Fruit fly (Drosophila melanogaster) whole organism, embryonic: ENCODE measurements around the gene Vps52.

Experiments used
- CG10209 ChIP-seq: fragments of 200-800 bp; sonication (Bioruptor generic); optimal IDR thresholded peaks from 3 replicates; lab custom pipeline; 2017; ENCODE audit warnings: missing biosample characterization, mild to moderate bottlenecking, missing genetic modification characterization, missing genetic modification reagents
- CG10565 ChIP-seq: fragments of 200-800 bp; sonication (Bioruptor generic); optimal IDR thresholded peaks from 3 replicates; lab custom pipeline; 2016; ENCODE audit warnings: missing biosample characterization, mild to moderate bottlenecking, missing genetic modification characterization
- CG12104 ChIP-seq: fragments of 200-800 bp; sonication (Bioruptor generic); optimal IDR thresholded peaks from 3 replicates; lab custom pipeline; 2016; ENCODE audit warnings: missing biosample characterization, missing genetic modification characterization
- CG13424 ChIP-seq: fragments of 200-800 bp; sonication (Bioruptor generic); optimal IDR thresholded peaks from 2 replicates; lab custom pipeline; 2019; ENCODE audit warnings: missing biosample characterization, mild to moderate bottlenecking, missing genetic modification characterization, moderate library complexity
- CG14050 ChIP-seq: fragments of 200-800 bp; sonication (Bioruptor generic); IDR thresholded peaks from 3 replicates; pipeline ENCODE4 v1.3.6; 2022; ENCODE audit warnings: missing biosample characterization, missing genetic modification characterization
- CG15073 ChIP-seq: fragments of 200-800 bp; sonication (Bioruptor generic); optimal IDR thresholded peaks from 2 replicates; lab custom pipeline; 2016; ENCODE audit warnings: missing biosample characterization, missing genetic modification characterization
- CG15479 ChIP-seq: fragments of 200-800 bp; sonication (Bioruptor generic); optimal IDR thresholded peaks from 3 replicates; lab custom pipeline; 2019; ENCODE audit warnings: missing biosample characterization, mild to moderate bottlenecking, missing genetic modification characterization, moderate library complexity
- CG16813 ChIP-seq: fragments of 200-800 bp; sonication (Bioruptor generic); IDR thresholded peaks from 3 replicates; pipeline ENCODE4 v1.3.6; 2022; ENCODE audit warnings: missing biosample characterization, missing genetic modification characterization; ENCODE audit not compliant: partially characterized antibody
- CG17802 ChIP-seq: fragments of 200-800 bp; sonication (Bioruptor generic); optimal IDR thresholded peaks from 2 replicates; lab custom pipeline; 2018; ENCODE audit warnings: missing biosample characterization, mild to moderate bottlenecking, missing genetic modification characterization, moderate library complexity
- CG18262 ChIP-seq: fragments of 200-800 bp; optimal IDR thresholded peaks from 3 replicates; lab custom pipeline; 2019; ENCODE audit warnings: missing biosample characterization, mild to moderate bottlenecking, missing genetic modification characterization, moderate library complexity
- CG2889 ChIP-seq: fragments of 200-800 bp; sonication (Bioruptor generic); IDR thresholded peaks from 3 replicates; pipeline ENCODE4 v1.3.6; 2022; ENCODE audit warnings: missing biosample characterization, missing genetic modification characterization
- CG3163 ChIP-seq: fragments of 200-800 bp; sonication (Bioruptor generic); optimal IDR thresholded peaks from 3 replicates; lab custom pipeline; 2016; ENCODE audit warnings: missing biosample characterization, missing genetic modification characterization
- CG32772 ChIP-seq: fragments of 200-800 bp; sonication (Bioruptor generic); IDR thresholded peaks from 2 replicates; pipeline ENCODE4 v1.3.6; 2022; ENCODE audit warnings: missing biosample characterization, missing genetic modification characterization
- CG8924 ChIP-seq: fragments of 200-800 bp; optimal IDR thresholded peaks from 3 replicates; lab custom pipeline; 2019; ENCODE audit warnings: missing biosample characterization, mild to moderate bottlenecking, missing genetic modification characterization, moderate library complexity
- CrebB ChIP-seq: fragments of 200-800 bp; sonication (Bioruptor generic); optimal IDR thresholded peaks from 3 replicates; lab custom pipeline; 2018; ENCODE audit warnings: missing biosample characterization, mild to moderate bottlenecking, missing genetic modification characterization
- GATAe ChIP-seq: fragments of 200-800 bp; sonication (Bioruptor generic); conservative IDR thresholded peaks from 2 replicates; pipeline ENCODE4 v1.3.6; 2022; ENCODE audit warnings: missing biosample characterization, missing genetic modification characterization
- Hr51 ChIP-seq, 2 experiments: fragments of 200-800 bp; sonication (Bioruptor generic); optimal IDR thresholded peaks; 2 replicates in 1 of 2; 3 replicates in 1 of 2; lab custom pipeline; 2016 to 2018; ENCODE audit warnings: missing biosample characterization in 2 of 2, missing genetic modification characterization in 2 of 2, mild to moderate bottlenecking in 1 of 2, moderate library complexity in 1 of 2
- MTF-1 ChIP-seq: fragments of 200-800 bp; sonication (Bioruptor generic); optimal IDR thresholded peaks from 2 replicates; lab custom pipeline; 2018; ENCODE audit warnings: missing biosample characterization, mild to moderate bottlenecking, missing genetic modification characterization, borderline replicate concordance
- Mrtf ChIP-seq: fragments of 200-800 bp; sonication (Bioruptor generic); IDR thresholded peaks from 3 replicates; pipeline ENCODE4 v1.3.6; 2022; ENCODE audit warnings: missing biosample characterization, missing genetic modification characterization
- Nf-YB ChIP-seq: fragments of 200-800 bp; sonication (Bioruptor generic); optimal IDR thresholded peaks from 3 replicates; lab custom pipeline; 2019; ENCODE audit warnings: missing biosample characterization, mild to moderate bottlenecking, missing genetic modification characterization, moderate library complexity
- Poxn ChIP-seq: fragments of 200-800 bp; sonication (Bioruptor generic); IDR thresholded peaks from 2 replicates; pipeline ENCODE4 v1.3.6; 2022; ENCODE audit warnings: missing biosample characterization, missing genetic modification characterization
- Sin3A ChIP-seq: fragments of >200 bp; optimal IDR thresholded peaks from 2 replicates; lab custom pipeline; 2018
- Six4 ChIP-seq: fragments of 200-800 bp; sonication (Bioruptor generic); optimal IDR thresholded peaks from 2 replicates; lab custom pipeline; 2016; ENCODE audit warnings: missing biosample characterization, missing genetic modification characterization
- Sry-β ChIP-seq: fragments of 200-800 bp; sonication (Bioruptor generic); optimal IDR thresholded peaks from 2 replicates; lab custom pipeline; 2018; ENCODE audit warnings: missing biosample characterization, mild to moderate bottlenecking, missing genetic modification characterization, moderate library complexity
- Usf ChIP-seq: fragments of 200-800 bp; sonication (Bioruptor generic); optimal IDR thresholded peaks from 2 replicates; lab custom pipeline; 2017; ENCODE audit warnings: missing genotype, missing biosample characterization, missing genetic modification characterization
- YL-1 ChIP-seq: fragments of 200-800 bp; sonication (Bioruptor generic); optimal IDR thresholded peaks from 3 replicates; lab custom pipeline; 2017; ENCODE audit warnings: missing biosample characterization, mild to moderate bottlenecking, missing genetic modification characterization
- bigmax ChIP-seq: fragments of 200-800 bp; sonication (Bioruptor generic); optimal IDR thresholded peaks from 2 replicates; lab custom pipeline; 2018; ENCODE audit warnings: missing biosample characterization, mild to moderate bottlenecking, missing genetic modification characterization
- cad ChIP-seq: fragments of >200 bp; optimal IDR thresholded peaks from 2 replicates; lab custom pipeline; 2017; ENCODE audit warnings: missing biosample characterization, missing genetic modification characterization
- cas ChIP-seq: fragments of 200-800 bp; sonication (Bioruptor generic); IDR thresholded peaks from 2 replicates; pipeline ENCODE4 v1.3.6; 2022; ENCODE audit warnings: missing biosample characterization, missing genetic modification characterization
- crp ChIP-seq, 2 experiments: fragments of 200-800 bp; sonication (Bioruptor generic); optimal IDR thresholded peaks; 2 replicates in 1 of 2; 3 replicates in 1 of 2; lab custom pipeline; 2017; ENCODE audit warnings: missing biosample characterization in 2 of 2, missing genetic modification characterization in 2 of 2, mild to moderate bottlenecking in 1 of 2, moderate library complexity in 1 of 2
- danr ChIP-seq: fragments of 200-800 bp; sonication (Bioruptor generic); IDR thresholded peaks from 2 replicates; pipeline ENCODE4 v1.3.6; 2022; ENCODE audit warnings: missing biosample characterization, missing genetic modification characterization
- dati ChIP-seq: fragments of 200-800 bp; sonication (Bioruptor generic); IDR thresholded peaks from 2 replicates; pipeline ENCODE4 v1.3.6; 2022; ENCODE audit warnings: missing biosample characterization, missing genetic modification characterization
- fd3F ChIP-seq: fragments of 200-800 bp; sonication (Bioruptor generic); optimal IDR thresholded peaks from 2 replicates; lab custom pipeline; 2018; ENCODE audit warnings: missing biosample characterization, mild to moderate bottlenecking, missing genetic modification characterization, moderate library complexity
- h ChIP-seq: fragments of >200 bp; optimal IDR thresholded peaks from 2 replicates; lab custom pipeline; 2017
- her ChIP-seq: fragments of 200-800 bp; sonication (Bioruptor generic); optimal IDR thresholded peaks from 2 replicates; lab custom pipeline; 2016; ENCODE audit warnings: missing biosample characterization, missing genetic modification characterization
- jumu ChIP-seq: fragments of 200-800 bp; sonication (Bioruptor generic); optimal IDR thresholded peaks from 3 replicates; lab custom pipeline; 2016; ENCODE audit warnings: missing biosample characterization, missing genetic modification characterization
- knrl ChIP-seq: fragments of 200-800 bp; sonication (Bioruptor generic); IDR thresholded peaks from 3 replicates; pipeline ENCODE4 v1.3.6; 2022; ENCODE audit warnings: missing biosample characterization, missing genetic modification characterization; ENCODE audit not compliant: partially characterized antibody
- lov ChIP-seq, 2 experiments: fragments of 200-800 bp in 1 of 2; fragments of >200 bp in 1 of 2; sonication (Bioruptor generic) in 1 of 2; IDR thresholded peaks in 1 of 2; optimal IDR thresholded peaks in 1 of 2; 2 replicates in 1 of 2; 3 replicates in 1 of 2; pipeline versions ENCODE4 v1.3.6 to Lab custom; 2017 to 2022; ENCODE audit warnings: missing biosample characterization in 1 of 2, missing genetic modification characterization in 1 of 2
- p53 ChIP-seq: fragments of 200-800 bp; sonication (Bioruptor generic); optimal IDR thresholded peaks from 2 replicates; lab custom pipeline; 2016; ENCODE audit warnings: missing biosample characterization, missing genetic modification characterization
- peb ChIP-seq: fragments of 200-800 bp; sonication (Bioruptor generic); IDR thresholded peaks from 2 replicates; pipeline ENCODE4 v1.3.6; 2022; ENCODE audit warnings: missing biosample characterization, missing genetic modification characterization
- pfk ChIP-seq: fragments of 200-800 bp; sonication (Bioruptor generic); optimal IDR thresholded peaks from 2 replicates; lab custom pipeline; 2018; ENCODE audit warnings: missing biosample characterization, mild to moderate bottlenecking, missing genetic modification characterization, moderate library complexity
- pho ChIP-seq: fragments of 200-800 bp; sonication (Bioruptor generic); optimal IDR thresholded peaks from 2 replicates; lab custom pipeline; 2016; ENCODE audit warnings: missing biosample characterization, missing genetic modification characterization
- pita ChIP-seq: fragments of 200-800 bp; sonication (Bioruptor generic); optimal IDR thresholded peaks from 2 replicates; lab custom pipeline; 2017; ENCODE audit warnings: missing biosample characterization, mild to moderate bottlenecking, missing genetic modification characterization
- pzg ChIP-seq: fragments of 200-800 bp; sonication (Bioruptor generic); optimal IDR thresholded peaks from 3 replicates; lab custom pipeline; 2018; ENCODE audit warnings: missing biosample characterization, mild to moderate bottlenecking, missing genetic modification characterization, moderate library complexity
- repo ChIP-seq: fragments of 200-800 bp; sonication (Bioruptor generic); optimal IDR thresholded peaks from 2 replicates; lab custom pipeline; 2016; ENCODE audit warnings: missing biosample characterization, missing genetic modification characterization
- slbo ChIP-seq: fragments of 200-800 bp; sonication (Bioruptor generic); IDR thresholded peaks from 2 replicates; pipeline ENCODE4 v1.3.6; 2022; ENCODE audit warnings: missing biosample characterization, missing genetic modification characterization
- sob ChIP-seq: fragments of 200-800 bp; sonication (Bioruptor generic); IDR thresholded peaks from 2 replicates; pipeline ENCODE4 v1.3.6; 2022; ENCODE audit warnings: missing biosample characterization, missing genetic modification characterization
- tio ChIP-seq: fragments of 200-800 bp; sonication (Bioruptor generic); optimal IDR thresholded peaks from 2 replicates; lab custom pipeline; 2017; ENCODE audit warnings: missing biosample characterization, missing genetic modification characterization, inconsistent platforms
- wek ChIP-seq: fragments of 200-800 bp; sonication (Bioruptor generic); optimal IDR thresholded peaks from 3 replicates; lab custom pipeline; 2018; ENCODE audit warnings: missing biosample characterization, mild to moderate bottlenecking, missing genetic modification characterization, moderate library complexity
- zfh2 ChIP-seq: fragments of 200-800 bp; sonication (Bioruptor generic); optimal IDR thresholded peaks from 2 replicates; lab custom pipeline; 2016; ENCODE audit warnings: missing biosample characterization, missing genetic modification characterization

Gene Vps52

DNA sequence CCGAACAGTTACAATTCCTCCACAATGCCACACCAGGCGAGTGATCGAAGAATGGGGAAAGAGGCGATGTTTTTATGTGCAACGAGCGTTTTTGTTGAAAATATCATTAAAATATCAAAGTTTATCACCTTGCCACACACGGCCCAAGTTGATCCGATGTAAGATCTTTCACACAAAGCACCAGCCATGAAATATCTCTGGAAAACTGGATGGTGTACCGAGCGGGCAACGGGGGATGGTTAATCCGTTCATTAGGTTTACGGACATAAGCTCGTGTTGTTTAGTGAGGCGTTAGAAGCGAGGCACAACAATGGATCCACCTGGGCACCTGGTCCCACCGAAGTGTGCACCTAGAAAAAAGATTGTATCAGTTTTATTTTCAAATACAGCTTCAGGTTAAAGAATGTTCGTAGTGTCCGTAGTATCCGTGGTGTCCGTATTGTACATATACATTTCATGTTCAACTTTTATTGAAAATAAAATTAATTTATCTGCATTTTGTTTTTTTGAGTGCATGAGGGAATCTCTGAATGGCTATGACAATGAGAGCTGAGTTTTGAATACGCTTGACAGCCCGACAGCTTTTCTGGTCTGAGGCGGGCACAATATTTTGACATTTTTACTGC is 27.1 kb downstream of the Vps52 start (continued):
- TF ChIP-seq CG32772 (GFP tag; lab: Robert Waterston, UW) (peak; percentile 57; the same call in 1 of the 2 replicates), Mrtf (GFP tag; lab: Robert Waterston, UW) (0 out of 3 replicates have a peak, but pooled peaks have one; percentile 56), zfh2 (GFP tag; lab: Kevin White, UChicago) (no peak), cas (GFP tag; lab: Robert Waterston, UW) (0 out of 2 replicates have a peak, but pooled peaks have one; percentile 21), knrl (GFP tag; lab: Robert Waterston, UW) (no peak), Hr51 (GFP tag; optimal IDR thresholded peaks at IDR 0.05; lab: Kevin White, UChicago) (peak in 1 of 2 experiments; percentile 49), MTF-1 (GFP tag; lab: Kevin White, UChicago) (peak; percentile 19), CG10209 (GFP tag; lab: Kevin White, UChicago) (peak; percentile 43), CG15073 (GFP tag; lab: Kevin White, UChicago) (no peak), her (GFP tag; lab: Kevin White, UChicago) (no peak), CG14050 (no peak), cad (GFP tag; lab: Kevin White, UChicago) (no peak), CG12104 (peak; percentile 34), peb (GFP tag; lab: Robert Waterston, UW) (no peak), CG17802 (tag; lab: Kevin White, UChicago) (peak; percentile 49), CG3163 (GFP tag; lab: Kevin White, UChicago) (no peak), repo (GFP tag; lab: Kevin White, UChicago) (peak; percentile 3), CrebB (tag; lab: Kevin White, UChicago) (peak; percentile 1), Sry-β (GFP tag; lab: Kevin White, UChicago) (no peak), bigmax (no peak), lov (optimal IDR thresholded peaks at IDR 0.05; lab: Kevin White, UChicago) (no peak), lov (GFP tag; IDR thresholded peaks at IDR 0.05; lab: Robert Waterston, UW) (no peak), h (lab: Kevin White, UChicago) (no peak), p53 (no peak), tio (GFP tag; lab: Kevin White, UChicago) (peak; percentile 45), CG13424 (tag; lab: Kevin White, UChicago) (peak; percentile 73), Usf (GFP tag; lab: Kevin White, UChicago) (peak; percentile 7), CG15479 (GFP tag; lab: Kevin White, UChicago) (no peak), CG16813 (no peak), GATAe (GFP tag; lab: Robert Waterston, UW) (no peak), Sin3A (lab: Kevin White, UChicago) (no peak), Six4 (peak; percentile 51), CG18262 (peak; percentile 76), CG8924 (tag; lab: Kevin White, UChicago) (peak; percentile 66), crp (GFP tag; optimal IDR thresholded peaks at IDR 0.05; lab: Kevin White, UChicago) (no peak), CG2889 (GFP tag; lab: Robert Waterston, UW) (no peak), YL-1 (GFP tag; lab: Kevin White, UChicago) (no peak), slbo (GFP tag; lab: Robert Waterston, UW) (peak; percentile 56; the same call in 1 of the 2 replicates), pita (GFP tag; lab: Kevin White, UChicago) (no peak), sob (no peak; the same call in 1 of the 2 replicates), Nf-YB (GFP tag; lab: Kevin White, UChicago) (peak; percentile 44), jumu (GFP tag; lab: Kevin White, UChicago) (peak; percentile 34), pho (GFP tag; lab: Kevin White, UChicago) (no peak), Poxn (GFP tag; lab: Robert Waterston, UW) (no peak), danr (GFP tag; lab: Robert Waterston, UW) (no peak), fd3F (GFP tag; lab: Kevin White, UChicago) (peak; percentile 20), pfk (GFP tag; lab: Kevin White, UChicago) (no peak), dati (no peak), CG10565 (no peak), wek (GFP tag; lab: Kevin White, UChicago) (peak; percentile 25), pzg (GFP tag; lab: Kevin White, UChicago) (no peak)
